Fruit fly (Drosophila melanogaster) whole organism, embryonic: ENCODE measurements around the gene stet.

Source experiments
- Bdp1 ChIP-seq: fragments of 200-800 bp; sonication (Bioruptor generic); optimal IDR thresholded peaks from 3 replicates; lab custom pipeline; 2016; ENCODE audit warnings: missing biosample characterization, missing genetic modification characterization
- Blimp-1 ChIP-seq: fragments of 200-800 bp; sonication (Bioruptor generic); optimal IDR thresholded peaks from 3 replicates; lab custom pipeline; 2018; ENCODE audit warnings: missing biosample characterization, missing genetic modification characterization, mild to moderate bottlenecking, moderate library complexity, missing genetic modification reagents
- CG10267 ChIP-seq: fragments of 200-800 bp; sonication (Bioruptor generic); optimal IDR thresholded peaks from 2 replicates; lab custom pipeline; 2018; ENCODE audit warnings: missing biosample characterization, mild to moderate bottlenecking, missing genetic modification characterization, moderate library complexity
- CG10431 ChIP-seq: fragments of 200-800 bp; sonication (Bioruptor generic); optimal IDR thresholded peaks from 3 replicates; lab custom pipeline; 2018; ENCODE audit warnings: missing biosample characterization, mild to moderate bottlenecking, missing genetic modification characterization
- CG12104 ChIP-seq: fragments of 200-800 bp; sonication (Bioruptor generic); optimal IDR thresholded peaks from 3 replicates; lab custom pipeline; 2016; ENCODE audit warnings: missing biosample characterization, missing genetic modification characterization
- CG12744 ChIP-seq: fragments of 200-800 bp; sonication (Bioruptor generic); optimal IDR thresholded peaks from 2 replicates; lab custom pipeline; 2016; ENCODE audit warnings: missing biosample characterization, missing genetic modification characterization
- CG12942 ChIP-seq: fragments of 200-800 bp; sonication (Bioruptor generic); optimal IDR thresholded peaks from 3 replicates; lab custom pipeline; 2016; ENCODE audit warnings: missing biosample characterization, missing genetic modification characterization
- CG13287 ChIP-seq: fragments of 200-800 bp; sonication (Bioruptor generic); IDR thresholded peaks from 2 replicates; pipeline ENCODE4 v1.3.6; 2022; ENCODE audit warnings: missing biosample characterization, missing genetic modification characterization; ENCODE audit not compliant: partially characterized antibody
- CG13775 ChIP-seq: fragments of 200-800 bp; sonication (Bioruptor generic); optimal IDR thresholded peaks from 3 replicates; lab custom pipeline; 2017; ENCODE audit warnings: missing biosample characterization, mild to moderate bottlenecking, missing genetic modification characterization
- CG14667 ChIP-seq: fragments of 200-800 bp; sonication (Bioruptor generic); IDR thresholded peaks from 2 replicates; pipeline ENCODE4 v1.3.6; 2022; ENCODE audit warnings: missing biosample characterization, missing genetic modification characterization
- CG16813 ChIP-seq: fragments of 200-800 bp; sonication (Bioruptor generic); IDR thresholded peaks from 3 replicates; pipeline ENCODE4 v1.3.6; 2022; ENCODE audit warnings: missing biosample characterization, missing genetic modification characterization; ENCODE audit not compliant: partially characterized antibody
- CG17912 ChIP-seq: fragments of 200-800 bp; sonication (Bioruptor generic); optimal IDR thresholded peaks from 2 replicates; lab custom pipeline; 2018; ENCODE audit warnings: missing biosample characterization, mild to moderate bottlenecking, missing genetic modification characterization
- CG2116 ChIP-seq: fragments of 200-800 bp; sonication (Bioruptor generic); optimal IDR thresholded peaks from 3 replicates; lab custom pipeline; 2018; ENCODE audit warnings: missing biosample characterization, mild to moderate bottlenecking, missing genetic modification characterization
- CG2120 ChIP-seq: fragments of 200-800 bp; sonication (Bioruptor generic); optimal IDR thresholded peaks from 3 replicates; lab custom pipeline; 2016; ENCODE audit warnings: missing biosample characterization, missing genetic modification characterization
- CG2129 ChIP-seq: fragments of 200-800 bp; sonication (Bioruptor generic); IDR thresholded peaks from 2 replicates; pipeline ENCODE4 v1.3.6; 2022; ENCODE audit warnings: missing biosample characterization, missing genetic modification characterization; ENCODE audit not compliant: partially characterized antibody
- CG2202 ChIP-seq: fragments of 200-800 bp; sonication (Bioruptor generic); optimal IDR thresholded peaks from 2 replicates; lab custom pipeline; 2018; ENCODE audit warnings: missing biosample characterization, mild to moderate bottlenecking, missing genetic modification characterization
- CG3726 ChIP-seq: fragments of 200-800 bp; sonication (Bioruptor generic); IDR thresholded peaks from 3 replicates; pipeline ENCODE4, ENCODE4 v1.3.6; 2022; ENCODE audit warnings: missing biosample characterization, missing genetic modification characterization
- CG4282 ChIP-seq: fragments of 200-800 bp; sonication (Bioruptor generic); optimal IDR thresholded peaks from 2 replicates; lab custom pipeline; 2016; ENCODE audit warnings: missing biosample characterization, missing genetic modification characterization
- CG7963 ChIP-seq: fragments of 200-800 bp; sonication (Bioruptor generic); IDR thresholded peaks from 3 replicates; pipeline ENCODE4 v1.3.6; 2022; ENCODE audit warnings: missing biosample characterization, missing genetic modification characterization; ENCODE audit not compliant: partially characterized antibody
- CG9609 ChIP-seq: fragments of 200-800 bp; sonication (Bioruptor generic); optimal IDR thresholded peaks from 3 replicates; lab custom pipeline; 2016; ENCODE audit warnings: missing biosample characterization, missing genetic modification characterization
- CHES-1-like ChIP-seq: fragments of 200-800 bp; sonication (Bioruptor generic); optimal IDR thresholded peaks from 2 replicates; lab custom pipeline; 2016; ENCODE audit warnings: missing biosample characterization, missing genetic modification characterization
- CTCF ChIP-seq: fragments of 200-800 bp; sonication (Bioruptor generic); optimal IDR thresholded peaks from 2 replicates; lab custom pipeline; 2017; ENCODE audit warnings: missing biosample characterization, mild to moderate bottlenecking, missing genetic modification characterization, moderate library complexity
- Chrac-16 ChIP-seq: fragments of 200-800 bp; sonication (Bioruptor generic); optimal IDR thresholded peaks from 3 replicates; lab custom pipeline; 2016; ENCODE audit warnings: missing biosample characterization, missing genetic modification characterization
- CkIIα-i1 ChIP-seq: fragments of 200-800 bp; sonication (Bioruptor generic); IDR thresholded peaks from 2 replicates; pipeline ENCODE4 v1.3.6; 2022; ENCODE audit warnings: missing biosample characterization, missing genetic modification characterization
- Doc2 ChIP-seq: fragments of 200-800 bp; sonication (Bioruptor generic); IDR thresholded peaks from 2 replicates; pipeline ENCODE4 v1.3.6; 2022; ENCODE audit warnings: missing biosample characterization, missing genetic modification characterization
- Dref ChIP-seq: fragments of 200-800 bp; sonication (Bioruptor generic); IDR thresholded peaks from 2 replicates; pipeline ENCODE4 v1.3.6; 2022; ENCODE audit warnings: missing biosample characterization, missing genetic modification characterization
- Ets65A ChIP-seq: fragments of 200-800 bp; sonication (Bioruptor generic); peaks from one replicate; lab custom pipeline; 2016; ENCODE audit warnings: missing biosample characterization, missing genetic modification characterization
- HmgD ChIP-seq: fragments of 200-800 bp; sonication (Bioruptor generic); optimal IDR thresholded peaks from 3 replicates; lab custom pipeline; 2016; ENCODE audit warnings: missing biosample characterization, missing genetic modification characterization
- Hmr ChIP-seq: fragments of 200-800 bp; sonication (Bioruptor generic); optimal IDR thresholded peaks from 3 replicates; lab custom pipeline; 2017; ENCODE audit warnings: mild to moderate bottlenecking, missing biosample characterization, missing genetic modification reagents, missing genetic modification characterization
- Hsf ChIP-seq: fragments of 200-800 bp; sonication (Bioruptor generic); optimal IDR thresholded peaks from 3 replicates; lab custom pipeline; 2016; ENCODE audit warnings: missing biosample characterization, missing genetic modification characterization
- Jarid2 ChIP-seq: fragments of 200-800 bp; sonication (Bioruptor generic); optimal IDR thresholded peaks from 3 replicates; lab custom pipeline; 2017; ENCODE audit warnings: mild to moderate bottlenecking, missing biosample characterization, missing genetic modification reagents, missing genetic modification characterization
- Opbp ChIP-seq: fragments of 200-800 bp; sonication (Bioruptor generic); IDR thresholded peaks from 3 replicates; pipeline ENCODE4 v1.3.6; 2022; ENCODE audit warnings: missing biosample characterization, missing genetic modification characterization; ENCODE audit not compliant: partially characterized antibody
- PHDP ChIP-seq: fragments of 200-800 bp; sonication (Bioruptor generic); optimal IDR thresholded peaks from 3 replicates; lab custom pipeline; 2018; ENCODE audit warnings: missing biosample characterization, mild to moderate bottlenecking, missing genetic modification characterization, moderate library complexity
- Scr ChIP-seq: fragments of 200-800 bp; sonication (Bioruptor generic); IDR thresholded peaks from 2 replicates; pipeline ENCODE4 v1.3.6; 2022; ENCODE audit warnings: missing biosample characterization, missing genetic modification characterization; ENCODE audit not compliant: partially characterized antibody
- ab ChIP-seq: fragments of 200-800 bp; sonication (Bioruptor generic); optimal IDR thresholded peaks from 2 replicates; lab custom pipeline; 2016; ENCODE audit warnings: missing biosample characterization, missing genetic modification characterization
- bsh ChIP-seq, 2 experiments: fragments of 200-800 bp; sonication (Bioruptor generic); optimal IDR thresholded peaks; 2 replicates each; lab custom pipeline; 2017 to 2018; ENCODE audit warnings: mild to moderate bottlenecking in 2 of 2, missing biosample characterization in 2 of 2, missing genetic modification characterization in 2 of 2, moderate library complexity in 1 of 2
- caup ChIP-seq: fragments of 200-800 bp; sonication (Bioruptor generic); optimal IDR thresholded peaks from 3 replicates; lab custom pipeline; 2017; ENCODE audit warnings: missing biosample characterization, mild to moderate bottlenecking, missing genetic modification characterization, moderate library complexity; ENCODE audit not compliant: severe bottlenecking
- chinmo ChIP-seq: fragments of 200-800 bp; sonication (Bioruptor generic); IDR thresholded peaks from 4 replicates; pipeline ENCODE4 v1.3.6; 2022; ENCODE audit warnings: missing biosample characterization, missing genetic modification characterization; ENCODE audit not compliant: partially characterized antibody
- eve ChIP-seq, 2 experiments: fragments of >200 bp; optimal IDR thresholded peaks; 2 replicates each; lab custom pipeline; 2017; ENCODE audit warnings: missing biosample characterization in 2 of 2, missing genetic modification characterization in 2 of 2
- gfzf ChIP-seq: fragments of 200-800 bp; sonication (Bioruptor generic); optimal IDR thresholded peaks from 2 replicates; lab custom pipeline; 2016; ENCODE audit warnings: missing biosample characterization, mild to moderate bottlenecking, missing genetic modification characterization, moderate library complexity
- her ChIP-seq: fragments of 200-800 bp; sonication (Bioruptor generic); optimal IDR thresholded peaks from 2 replicates; lab custom pipeline; 2016; ENCODE audit warnings: missing biosample characterization, missing genetic modification characterization
- lmd ChIP-seq: fragments of 200-800 bp; sonication (Bioruptor generic); IDR thresholded peaks from 2 replicates; pipeline ENCODE4 v1.3.6; 2022; ENCODE audit warnings: missing biosample characterization, missing genetic modification characterization
- lola ChIP-seq, 3 experiments: fragments of >200 bp in 2 of 3; fragments of 200-800 bp in 1 of 3; sonication (Bioruptor generic) in 1 of 3; optimal IDR thresholded peaks; 2 replicates each; lab custom pipeline; 2017 to 2019; ENCODE audit warnings: missing biosample characterization in 3 of 3, missing genetic modification characterization in 3 of 3, mild to moderate bottlenecking in 1 of 3, moderate library complexity in 1 of 3
- sens ChIP-seq: fragments of 200-800 bp; sonication (Bioruptor generic); peaks from one replicate; lab custom pipeline; 2016; ENCODE audit warnings: missing biosample characterization, missing genetic modification characterization
- sim ChIP-seq: fragments of 200-800 bp; sonication (Bioruptor generic); IDR thresholded peaks from 2 replicates; pipeline ENCODE4 v1.3.6; 2022; ENCODE audit warnings: missing biosample characterization, missing genetic modification characterization
- tap ChIP-seq: fragments of 200-800 bp; optimal IDR thresholded peaks from 3 replicates; lab custom pipeline; 2019; ENCODE audit warnings: missing biosample characterization, mild to moderate bottlenecking, missing genetic modification characterization, moderate library complexity
- tin ChIP-seq: fragments of 200-800 bp; sonication (Bioruptor generic); optimal IDR thresholded peaks from 3 replicates; lab custom pipeline; 2016; ENCODE audit warnings: missing biosample characterization, missing genetic modification characterization
- ttk ChIP-seq: fragments of 200-800 bp; sonication (Bioruptor generic); IDR thresholded peaks from 2 replicates; pipeline ENCODE4 v2.1.2; 2022; ENCODE audit warnings: missing biosample characterization, missing genetic modification characterization
- tup ChIP-seq: fragments of 200-800 bp; sonication (Bioruptor generic); optimal IDR thresholded peaks from 2 replicates; lab custom pipeline; 2016; ENCODE audit warnings: missing biosample characterization, mild to moderate bottlenecking, missing genetic modification characterization, moderate library complexity

Gene stet

DNA sequence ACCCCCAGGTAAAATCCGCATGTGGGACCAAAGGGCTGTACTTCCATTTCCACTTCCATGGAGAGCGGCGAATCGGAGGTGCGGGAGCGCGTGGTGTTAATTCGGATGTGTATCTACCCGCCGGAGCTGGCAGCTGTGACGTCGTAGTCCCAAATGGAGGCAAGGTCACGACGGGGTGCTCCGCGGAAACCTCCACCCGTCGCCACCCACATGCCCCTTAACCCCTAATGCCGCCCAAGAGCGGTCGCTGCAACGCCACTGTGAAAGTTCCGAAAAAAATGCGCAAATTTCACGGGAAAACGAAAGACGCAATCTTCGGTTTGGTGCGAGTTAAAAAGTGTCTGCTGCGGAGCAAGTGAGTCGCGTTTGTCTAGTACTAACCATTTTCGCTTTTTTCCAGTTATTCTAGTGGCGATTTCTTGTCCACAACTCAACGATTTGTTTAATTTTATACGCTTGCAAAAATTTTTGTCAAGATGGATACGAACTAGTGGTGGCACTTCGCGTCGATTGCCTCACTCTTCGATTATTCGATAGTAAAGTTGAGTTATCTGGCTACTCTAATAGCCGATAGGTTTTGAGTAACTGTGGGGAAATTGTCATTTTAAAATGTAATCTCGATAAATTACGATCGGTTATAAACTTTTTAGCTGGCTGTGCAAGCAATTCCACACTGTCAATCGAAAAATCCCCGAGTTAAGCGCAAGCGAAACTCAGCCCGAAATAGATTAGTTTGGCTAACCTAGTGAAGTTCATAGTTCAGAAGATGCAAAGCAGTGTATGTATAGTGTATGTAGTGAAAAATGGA, 12.9 kb upstream of the stet start, which contains the start of the genes hfp and Psa (continued):
- TF ChIP-seq bsh (GFP tag; optimal IDR thresholded peaks at IDR 0.05; lab: Kevin White, UChicago) (no peak), CG14667 (GFP tag; lab: Robert Waterston, UW) (no peak), Hsf (GFP tag; lab: Kevin White, UChicago) (no peak), caup (no peak), CG17912 (no peak), Chrac-16 (GFP tag; lab: Kevin White, UChicago) (no peak), Hmr (no peak), sens (GFP tag; lab: Kevin White, UChicago) (peak; percentile 14), HmgD (no peak), CG9609 (GFP tag; lab: Kevin White, UChicago) (no peak), CG12942 (GFP tag; lab: Kevin White, UChicago) (no peak), PHDP (no peak), chinmo (GFP tag; lab: Robert Waterston, UW) (peak; percentile 73; the same call in 3 of the 4 replicates), lmd (GFP tag; lab: Robert Waterston, UW) (no peak), Jarid2 (GFP tag; lab: Kevin White, UChicago) (no peak), her (GFP tag; lab: Kevin White, UChicago) (no peak), ab (GFP tag; lab: Kevin White, UChicago) (no peak), lola (GFP tag; optimal IDR thresholded peaks at IDR 0.05; lab: Kevin White, UChicago) (no peak), CG2129 (no peak; the same call in 1 of the 2 replicates), CG2120 (no peak), tup (GFP tag; lab: Kevin White, UChicago) (no peak), tap (tag; lab: Kevin White, UChicago) (no peak), sim (GFP tag; lab: Robert Waterston, UW) (no peak), tin (no peak), CG4282 (GFP tag; lab: Kevin White, UChicago) (no peak), CG2202 (tag; lab: Kevin White, UChicago) (no peak), CG13287 (GFP tag; lab: Robert Waterston, UW) (peak; percentile 84), CG12744 (GFP tag; lab: Kevin White, UChicago) (no peak), CG7963 (peak; percentile 76), gfzf (GFP tag; lab: Kevin White, UChicago) (peak; percentile 30), Bdp1 (no peak), CTCF (no peak), CG2116 (GFP tag; lab: Kevin White, UChicago) (peak; percentile 66), Ets65A (no peak), CG3726 (GFP tag; lab: Robert Waterston, UW) (no peak), Blimp-1 (GFP tag; lab: Kevin White, UChicago) (no peak), eve (GFP tag; optimal IDR thresholded peaks at IDR 0.05; lab: Kevin White, UChicago) (no peak), ttk (GFP tag; lab: Robert Waterston, UW) (no peak), Doc2 (GFP tag; lab: Robert Waterston, UW) (no peak), Scr (GFP tag; lab: Robert Waterston, UW) (peak; percentile 63), CG10267 (tag; lab: Kevin White, UChicago) (peak; percentile 40), CG16813 (GFP tag; lab: Robert Waterston, UW) (peak; percentile 70), Dref (GFP tag; lab: Robert Waterston, UW) (peak; percentile 92), CG13775 (GFP tag; lab: Kevin White, UChicago) (no peak), CHES-1-like (GFP tag; lab: Kevin White, UChicago) (no peak), CG10431 (GFP tag; lab: Kevin White, UChicago) (no peak), Opbp (GFP tag; lab: Robert Waterston, UW) (peak; percentile 76; the same call in 2 of the 3 replicates), CkIIα-i1 (GFP tag; lab: Robert Waterston, UW) (no peak), CG12104 (GFP tag; lab: Kevin White, UChicago) (no peak)
